Fruit fly (Drosophila melanogaster) Kc167 (cell line): ENCODE data around the gene CG5614.

ENCODE experiments used
- Myc ChIP-seq: fragments of >200 bp; optimal IDR thresholded peaks from 2 replicates; lab custom pipeline; 2017; ENCODE audit warnings: missing external identifiers
- h ChIP-seq: fragments of >200 bp; optimal IDR thresholded peaks from 3 replicates; lab custom pipeline; 2018; ENCODE audit warnings: missing external identifiers
- psq ChIP-seq: fragments of >200 bp; optimal IDR thresholded peaks from 2 replicates; lab custom pipeline; 2017; ENCODE audit warnings: missing external identifiers
- ttk ChIP-seq: sonication (Bioruptor generic); optimal IDR thresholded peaks from 2 replicates; lab custom pipeline; 2017; ENCODE audit warnings: missing external identifiers

DNA sequence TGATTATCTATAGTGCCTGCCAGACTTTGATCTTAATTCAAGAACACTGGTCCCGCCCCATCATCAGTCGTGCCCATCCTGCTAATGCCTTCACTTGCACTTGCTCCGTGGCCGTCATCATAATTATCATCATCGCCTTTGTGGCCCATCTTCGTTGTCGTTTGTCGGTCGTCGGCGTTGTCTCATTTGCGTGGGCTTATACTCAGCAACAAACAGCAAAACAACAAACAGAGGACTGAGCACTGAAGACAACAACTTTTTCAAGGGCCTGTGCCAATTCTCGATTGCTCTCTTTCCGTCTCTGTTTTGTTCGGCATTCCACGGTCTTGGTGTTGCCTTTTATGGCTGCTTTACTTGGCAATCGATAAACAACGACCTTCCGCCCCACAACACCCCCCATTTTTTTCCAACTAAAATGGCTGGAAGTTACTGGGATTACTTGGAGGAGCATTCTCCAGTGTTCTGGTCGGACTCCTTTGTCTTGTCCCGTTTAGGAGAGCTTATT is 28.3 kb downstream of the CG5614 start:
- TF ChIP-seq Myc (lab: Kevin White, UChicago) = no peak
- no peak for TF ChIP-seq ttk (lab: Kevin White, UChicago)
- TF ChIP-seq h = no peak
- no peak for TF ChIP-seq psq
